Worm (Caenorhabditis elegans) whole organism, midembryonic: ENCODE results near the gene mak-2.

Source experiments
- T22C8.4 ChIP-seq: fragments of 200-800 bp; sonication (Bioruptor generic); IDR thresholded peaks from 2 replicates; pipeline ENCODE4 v1.3.6; 2022; ENCODE audit warnings: missing genetic modification characterization, missing compliant biosample characterization
- cog-1 ChIP-seq: sonication (generic microtip); optimal IDR thresholded peaks from 2 replicates; lab custom pipeline; 2016; ENCODE audit warnings: missing genetic modification characterization, missing compliant biosample characterization
- flt-1 ChIP-seq: fragments of 200-800 bp; sonication (Bioruptor generic); IDR thresholded peaks from 2 replicates; pipeline ENCODE4 v1.3.6; 2022; ENCODE audit warnings: missing genetic modification characterization, missing compliant biosample characterization
- klf-2 ChIP-seq: fragments of 200-800 bp; sonication (Bioruptor generic); conservative IDR thresholded peaks from 2 replicates; pipeline ENCODE4 v1.3.6; 2022; ENCODE audit warnings: missing genetic modification reagents, missing genetic modification characterization, missing compliant biosample characterization
- med-1 ChIP-seq: sonication (generic microtip); optimal IDR thresholded peaks from 2 replicates; lab custom pipeline; 2017; ENCODE audit warnings: missing genetic modification characterization, mild to moderate bottlenecking, missing compliant biosample characterization, antibody characterized with exemption, missing genetic modification reagents; ENCODE audit not compliant: insufficient read depth
- ref-1 ChIP-seq: fragments of 200-800 bp; sonication (Bioruptor generic); conservative IDR thresholded peaks from 2 replicates; pipeline ENCODE4 v1.3.6; 2022; ENCODE audit warnings: missing genetic modification reagents, missing genetic modification characterization, missing compliant biosample characterization
- tab-1 ChIP-seq: fragments of 200-800 bp; sonication (Bioruptor generic); IDR thresholded peaks from 2 replicates; pipeline ENCODE4 v1.3.6; 2022; ENCODE audit warnings: missing genetic modification characterization, missing compliant biosample characterization
- ztf-23 ChIP-seq: fragments of 200-800 bp; sonication (Bioruptor generic); IDR thresholded peaks from 2 replicates; pipeline ENCODE4 v1.3.6; 2022; ENCODE audit warnings: missing genetic modification reagents, missing genetic modification characterization, missing compliant biosample characterization
- ztf-29 ChIP-seq: fragments of 200-800 bp; sonication (Bioruptor generic); IDR thresholded peaks from 2 replicates; pipeline ENCODE4 v1.3.6; 2022; ENCODE audit warnings: missing genetic modification reagents, missing genetic modification characterization, missing compliant biosample characterization

mak-2 gene

DNA sequence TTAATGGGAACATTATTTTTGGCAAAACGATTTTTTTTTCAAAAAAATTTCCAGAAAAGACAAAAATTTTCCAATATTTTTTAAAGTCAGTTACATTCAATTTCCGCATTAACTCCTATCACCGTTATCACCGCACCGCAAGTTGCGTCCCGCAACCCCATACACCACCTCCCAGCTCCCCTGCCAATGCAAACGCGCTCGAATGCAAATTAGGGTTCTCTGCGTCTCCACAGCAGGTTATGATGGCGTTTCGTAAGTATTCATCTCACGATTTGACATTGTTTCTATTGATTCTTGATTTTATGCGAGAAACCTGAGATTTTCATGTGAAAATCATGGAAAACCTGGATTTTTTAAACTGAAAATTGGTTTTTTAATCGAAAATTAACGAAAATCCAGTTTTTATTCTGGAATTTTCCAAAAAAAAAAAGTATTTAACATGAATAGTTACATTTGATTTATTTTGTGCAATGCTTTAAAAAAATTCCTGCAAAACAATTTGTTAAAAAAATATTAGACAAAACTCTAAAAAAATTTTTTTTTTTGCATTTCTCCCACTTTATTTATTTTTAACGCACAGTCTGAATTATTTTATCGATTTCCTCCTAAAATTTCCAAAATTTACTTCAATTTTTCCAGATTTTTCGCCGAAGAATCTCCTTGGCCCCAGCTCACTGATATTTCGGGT is at the start of gene mak-2:
Gene mak-2, plus strand, starts transcription at position 638 of the 688 bp plus-strand sequence.
- TF ChIP-seq ztf-29 (GFP tag; lab: Robert Waterston, UW) (no peak), cog-1 (tag; lab: Kevin White, UChicago) (peak; percentile 58), ref-1 (GFP tag; lab: Robert Waterston, UW) (no peak), med-1 (no peak), klf-2 (GFP tag; lab: Robert Waterston, UW) (no peak), flt-1 (GFP tag; lab: Robert Waterston, UW) (peak; percentile 61; the same call in 1 of the 2 replicates), T22C8.4 (GFP tag; lab: Robert Waterston, UW) (no peak), ztf-23 (GFP tag; lab: Robert Waterston, UW) (0 out of 2 replicates have a peak, but pooled peaks have one; percentile 43), tab-1 (GFP tag; lab: Robert Waterston, UW) (no peak)

DNA sequence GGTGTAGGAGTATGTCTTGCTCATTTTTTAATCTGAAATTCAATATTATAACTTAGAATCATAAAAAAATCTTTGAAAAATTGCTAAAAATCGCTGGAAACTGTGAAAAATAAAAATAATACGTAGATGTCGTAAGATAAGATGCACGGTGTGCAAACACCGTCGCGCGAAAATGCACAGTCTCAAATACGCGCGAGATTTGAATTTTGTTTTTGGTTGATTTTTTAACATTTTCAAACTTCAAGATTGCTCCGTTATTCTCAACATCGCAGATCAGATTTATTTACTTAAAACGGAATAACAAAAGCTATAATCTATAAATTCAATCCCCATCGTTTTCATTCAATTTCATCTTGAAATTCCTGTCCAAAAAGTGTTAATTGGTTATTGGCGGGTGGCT is 43.0 kb upstream of the mak-2 start, which contains the start of gene Y55F3BR.6:
Gene Y55F3BR.6, minus strand, starts transcription at position 32 of the 400 bp plus-strand sequence.
- TF ChIP-seq T22C8.4 (GFP tag; lab: Robert Waterston, UW) (no peak), med-1 (no peak), tab-1 (GFP tag; lab: Robert Waterston, UW) (no peak), flt-1 (GFP tag; lab: Robert Waterston, UW) (no peak), klf-2 (GFP tag; lab: Robert Waterston, UW) (no peak), ztf-23 (GFP tag; lab: Robert Waterston, UW) (no peak), ref-1 (GFP tag; lab: Robert Waterston, UW) (no peak), ztf-29 (GFP tag; lab: Robert Waterston, UW) (no peak), cog-1 (tag; lab: Kevin White, UChicago) (no peak)

DNA sequence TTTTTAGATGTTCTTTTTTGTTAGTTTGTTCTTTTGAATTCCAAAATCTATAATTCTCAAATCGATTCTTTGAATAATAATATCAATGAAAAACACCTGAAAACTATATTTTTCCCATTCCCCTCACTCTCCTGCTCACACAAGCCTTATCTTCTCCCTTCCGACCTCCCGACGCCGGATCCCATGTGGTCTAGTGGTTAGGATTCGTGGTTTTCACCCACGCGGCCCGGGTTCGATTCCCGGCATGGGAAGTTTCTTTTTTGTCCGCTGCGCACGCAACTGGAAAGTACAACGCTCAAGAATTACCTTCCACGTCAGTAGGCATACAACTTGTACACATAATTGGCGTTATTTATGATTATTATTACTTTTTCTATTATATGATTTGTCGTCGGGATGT is 42.5 kb upstream of the mak-2 start:
- TF ChIP-seq klf-2 (GFP tag; lab: Robert Waterston, UW) (0 out of 2 replicates have a peak, but pooled peaks have one; percentile 56), flt-1 (GFP tag; lab: Robert Waterston, UW) (peak; percentile 83), ztf-23 (GFP tag; lab: Robert Waterston, UW) (peak; percentile 69), ztf-29 (GFP tag; lab: Robert Waterston, UW) (peak; percentile 25; the same call in 1 of the 2 replicates), med-1 (no peak), T22C8.4 (GFP tag; lab: Robert Waterston, UW) (0 out of 2 replicates have a peak, but pooled peaks have one; percentile 54), cog-1 (tag; lab: Kevin White, UChicago) (no peak), ref-1 (GFP tag; lab: Robert Waterston, UW) (peak; percentile 35; the same call in 1 of the 2 replicates), tab-1 (GFP tag; lab: Robert Waterston, UW) (peak; percentile 76)

DNA sequence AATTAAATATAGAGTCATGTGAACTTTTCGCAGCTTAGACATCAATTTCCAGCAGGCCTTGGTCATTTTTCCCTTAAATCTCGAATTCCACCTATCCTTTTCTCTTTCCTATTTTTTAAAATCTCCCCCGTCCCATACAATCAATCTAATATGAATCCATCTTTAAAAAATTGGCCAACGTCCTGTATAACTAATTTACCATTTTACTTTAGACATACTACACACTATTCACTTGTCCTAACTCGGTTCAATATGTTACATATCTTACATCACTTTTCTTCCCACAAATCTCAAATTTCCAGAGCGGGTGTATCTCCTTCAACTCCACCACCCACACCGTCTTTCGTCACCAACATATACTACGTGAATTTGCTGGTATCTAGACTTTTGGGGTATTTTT is 39.9 kb upstream of the mak-2 start, which contains the start of gene lgc-33:
Gene lgc-33, plus strand, starts transcription at position 301 of the 400 bp plus-strand sequence.
- TF ChIP-seq cog-1 (tag; lab: Kevin White, UChicago): no peak
- TF ChIP-seq med-1: no peak
- no peak for TF ChIP-seq ztf-29 (GFP tag; lab: Robert Waterston, UW)
- no peak for TF ChIP-seq ztf-23 (GFP tag; lab: Robert Waterston, UW)

DNA sequence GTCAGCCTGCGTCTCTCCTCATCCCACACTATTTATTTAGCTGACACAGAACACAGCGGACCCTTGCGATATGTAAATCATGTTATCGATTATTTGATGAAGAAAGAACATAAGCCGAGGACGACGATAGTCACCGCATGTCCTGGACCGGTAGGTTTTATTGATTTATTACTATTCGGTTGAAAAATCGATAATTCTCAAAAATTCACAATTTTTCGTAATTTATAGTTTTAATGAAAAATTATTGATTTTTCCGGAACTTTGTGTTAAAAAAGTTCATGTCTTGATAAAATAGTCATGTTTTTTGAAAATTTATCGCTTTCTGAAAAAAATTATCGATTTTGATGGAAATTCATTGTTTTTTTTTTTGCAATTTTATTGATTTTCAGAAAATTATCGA is 36.9 kb upstream of the mak-2 start:
- no peak for TF ChIP-seq klf-2 (GFP tag; lab: Robert Waterston, UW)
- peak; percentile 42; the same call in 1 of the 2 replicates for TF ChIP-seq T22C8.4 (GFP tag; lab: Robert Waterston, UW)

DNA sequence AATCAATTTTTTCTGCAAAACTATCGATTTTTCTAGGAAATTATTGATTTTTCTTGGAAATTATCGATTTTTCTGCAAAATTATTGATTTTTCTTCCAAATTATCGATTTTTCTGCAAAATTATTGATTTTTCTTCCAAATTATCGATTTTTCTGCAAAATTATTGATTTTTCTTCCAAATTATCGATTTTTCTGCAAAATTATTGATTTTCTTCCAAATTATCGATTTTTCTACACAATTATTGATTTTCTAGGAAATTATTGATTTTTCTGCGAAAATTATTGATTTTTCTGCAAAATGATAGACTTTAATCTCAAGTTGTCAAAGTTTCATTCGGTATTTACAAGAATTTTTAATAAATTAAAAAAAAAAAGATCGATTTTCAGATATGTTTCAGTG is 36.2 kb upstream of the mak-2 start:
- TF ChIP-seq T22C8.4 (GFP tag; lab: Robert Waterston, UW): peak; percentile 90

DNA sequence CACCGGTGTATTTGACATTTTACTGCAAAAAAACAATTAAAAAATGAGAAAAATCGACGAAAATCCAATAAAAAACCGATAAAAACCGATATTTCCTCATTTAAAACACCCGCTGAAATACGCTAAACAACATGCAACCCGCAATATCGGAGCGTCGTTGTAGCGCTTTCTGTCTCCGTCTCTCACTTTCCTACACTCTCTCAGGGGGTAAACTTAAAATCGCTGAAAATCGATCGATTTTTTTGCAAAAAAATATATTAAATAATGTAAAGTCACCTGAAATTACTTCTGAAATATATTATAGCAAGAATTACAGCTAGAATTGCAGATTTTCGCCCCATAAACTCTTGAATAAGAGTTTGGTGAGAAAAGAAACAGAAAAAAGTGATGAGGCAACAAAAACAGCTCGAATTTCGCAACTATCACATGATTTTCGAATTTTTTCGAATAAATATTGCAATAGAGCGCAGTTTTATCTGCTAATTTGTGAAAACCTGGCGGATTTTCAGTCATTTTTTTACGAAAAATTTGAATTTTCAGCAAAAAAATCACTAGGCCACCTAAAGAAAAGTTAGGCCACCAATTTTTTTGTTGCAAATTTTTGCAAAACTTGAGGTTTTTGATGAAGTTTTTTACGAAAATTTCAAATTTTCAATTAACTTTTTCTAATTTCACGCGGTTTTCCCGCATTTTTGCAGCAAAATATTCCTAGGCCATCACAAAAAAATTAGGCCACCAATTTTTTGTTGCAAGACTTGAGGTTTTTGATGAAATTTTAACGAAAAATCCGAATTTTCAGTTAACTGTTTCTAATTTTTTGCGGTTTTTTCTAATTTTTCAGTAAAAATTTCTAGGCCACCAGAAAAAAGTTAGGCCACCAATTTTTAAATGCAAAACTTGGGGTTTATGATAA is 30.5 kb upstream of the mak-2 start, which contains the start of the genes lem-4 and Y55F3BR.11:
Gene lem-4, minus strand, starts transcription at position 424 of the 913 bp plus-strand sequence.
Gene Y55F3BR.11, plus strand, starts transcription at position 863 of the 913 bp plus-strand sequence.
- TF ChIP-seq ref-1 (GFP tag; lab: Robert Waterston, UW) (no peak), T22C8.4 (GFP tag; lab: Robert Waterston, UW) (no peak), klf-2 (GFP tag; lab: Robert Waterston, UW) (no peak), flt-1 (GFP tag; lab: Robert Waterston, UW) (no peak), cog-1 (tag; lab: Kevin White, UChicago) (no peak), ztf-29 (GFP tag; lab: Robert Waterston, UW) (no peak), ztf-23 (GFP tag; lab: Robert Waterston, UW) (no peak), tab-1 (GFP tag; lab: Robert Waterston, UW) (no peak), med-1 (no peak)

DNA sequence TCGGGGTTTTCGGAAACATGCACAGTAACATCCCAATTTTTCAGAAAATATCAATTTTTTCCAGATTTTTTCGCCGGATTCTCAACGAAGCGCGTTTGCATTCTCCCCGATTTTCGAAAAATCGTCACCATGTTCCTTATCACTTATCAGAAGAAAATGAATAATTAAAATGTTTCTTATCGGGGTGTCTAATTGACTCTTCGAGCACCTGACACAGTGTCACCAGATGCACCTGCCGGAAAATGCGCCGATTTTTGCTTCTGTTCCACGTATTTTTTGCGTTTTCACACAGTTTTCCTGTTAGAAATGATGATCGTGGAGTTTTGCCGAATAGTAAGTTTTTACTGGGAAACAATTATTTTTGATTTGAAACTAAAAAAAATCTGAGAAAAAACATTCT is 29.7 kb upstream of the mak-2 start:
- TF ChIP-seq tab-1 (GFP tag; lab: Robert Waterston, UW) (no peak), klf-2 (GFP tag; lab: Robert Waterston, UW) (no peak), ztf-23 (GFP tag; lab: Robert Waterston, UW) (no peak), cog-1 (tag; lab: Kevin White, UChicago) (no peak), flt-1 (GFP tag; lab: Robert Waterston, UW) (no peak), med-1 (no peak), ztf-29 (GFP tag; lab: Robert Waterston, UW) (no peak), T22C8.4 (GFP tag; lab: Robert Waterston, UW) (no peak), ref-1 (GFP tag; lab: Robert Waterston, UW) (no peak)

DNA sequence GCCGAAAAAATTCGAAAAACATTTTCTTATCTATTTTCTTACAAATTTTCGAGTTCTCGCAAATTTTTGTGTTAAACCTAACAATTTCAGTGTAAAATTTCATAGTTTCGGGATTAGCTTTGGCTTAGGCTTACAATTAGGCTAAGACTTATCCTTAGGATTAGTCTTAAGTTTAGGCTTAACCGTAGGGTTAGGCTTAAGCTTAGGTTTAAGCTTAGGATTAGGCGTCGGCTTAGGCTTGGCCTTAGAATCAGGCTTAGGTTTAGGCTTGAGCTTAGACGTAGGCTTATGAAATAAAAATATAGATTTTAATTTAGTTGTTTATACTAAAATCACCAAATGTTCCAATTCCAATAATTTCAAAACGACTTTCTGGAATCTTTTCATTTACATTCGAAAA is 29.1 kb upstream of the mak-2 start:
- TF ChIP-seq T22C8.4 (GFP tag; lab: Robert Waterston, UW): no peak
- no peak for TF ChIP-seq med-1
- no peak for TF ChIP-seq tab-1 (GFP tag; lab: Robert Waterston, UW)
- no peak for TF ChIP-seq ztf-23 (GFP tag; lab: Robert Waterston, UW)
